Fruit fly (Drosophila melanogaster) whole organism, embryonic: ENCODE measurements around the gene Twdlalpha.

Experiments used
- BEAF-32 ChIP-seq: fragments of 200-800 bp; sonication (Bioruptor generic); optimal IDR thresholded peaks from 3 replicates; lab custom pipeline; 2017; ENCODE audit warnings: missing biosample characterization, missing genetic modification characterization, mild to moderate bottlenecking, moderate library complexity, missing genetic modification reagents
- CG10462 ChIP-seq: fragments of 200-800 bp; sonication (Bioruptor generic); optimal IDR thresholded peaks from 2 replicates; lab custom pipeline; 2016; ENCODE audit warnings: missing biosample characterization, missing genetic modification characterization
- CG11093 ChIP-seq: fragments of 200-800 bp; sonication (Bioruptor generic); IDR thresholded peaks from 3 replicates; pipeline ENCODE4 v1.3.6; 2022; ENCODE audit warnings: missing biosample characterization, missing genetic modification characterization
- CG12155 ChIP-seq: fragments of 200-800 bp; sonication (Bioruptor generic); optimal IDR thresholded peaks from 3 replicates; lab custom pipeline; 2016; ENCODE audit warnings: missing biosample characterization, missing genetic modification characterization
- CG14667 ChIP-seq: fragments of 200-800 bp; sonication (Bioruptor generic); IDR thresholded peaks from 2 replicates; pipeline ENCODE4 v1.3.6; 2022; ENCODE audit warnings: missing biosample characterization, missing genetic modification characterization
- CG1647 ChIP-seq: fragments of 200-800 bp; sonication (Bioruptor generic); optimal IDR thresholded peaks from 3 replicates; lab custom pipeline; 2016; ENCODE audit warnings: missing biosample characterization, missing genetic modification characterization
- CG1832 ChIP-seq: fragments of 200-800 bp; sonication (Bioruptor generic); optimal IDR thresholded peaks from 2 replicates; lab custom pipeline; 2017; ENCODE audit warnings: missing biosample characterization, mild to moderate bottlenecking, missing genetic modification characterization, inconsistent platforms
- CG3065 ChIP-seq: fragments of 200-800 bp; sonication (Bioruptor generic); optimal IDR thresholded peaks from 2 replicates; lab custom pipeline; 2016; ENCODE audit warnings: missing biosample characterization, missing genetic modification characterization
- CG4404 ChIP-seq: fragments of 200-800 bp; sonication (Bioruptor generic); IDR thresholded peaks from 2 replicates; pipeline ENCODE4 v1.3.6; 2022; ENCODE audit warnings: missing biosample characterization, missing genetic modification characterization
- CG4707 ChIP-seq: fragments of 200-800 bp; sonication (Bioruptor generic); optimal IDR thresholded peaks from 2 replicates; lab custom pipeline; 2018; ENCODE audit warnings: missing biosample characterization, mild to moderate bottlenecking, missing genetic modification characterization, moderate library complexity
- CG5245 ChIP-seq: fragments of 200-800 bp; sonication (Bioruptor generic); optimal IDR thresholded peaks from 3 replicates; lab custom pipeline; 2016; ENCODE audit warnings: missing biosample characterization, missing genetic modification characterization
- CG6654 ChIP-seq: fragments of 200-800 bp; sonication (Bioruptor generic); optimal IDR thresholded peaks from 2 replicates; lab custom pipeline; 2017; ENCODE audit warnings: missing biosample characterization, mild to moderate bottlenecking, missing genetic modification characterization
- CG8089 ChIP-seq: fragments of 200-800 bp; sonication (Bioruptor generic); optimal IDR thresholded peaks from 3 replicates; lab custom pipeline; 2016; ENCODE audit warnings: missing biosample characterization, missing genetic modification characterization
- CG9817 ChIP-seq: fragments of 200-800 bp; sonication (Bioruptor generic); optimal IDR thresholded peaks from 2 replicates; lab custom pipeline; 2018; ENCODE audit warnings: missing biosample characterization, mild to moderate bottlenecking, missing genetic modification characterization, moderate library complexity
- Chrac-16 ChIP-seq: fragments of 200-800 bp; sonication (Bioruptor generic); optimal IDR thresholded peaks from 3 replicates; lab custom pipeline; 2016; ENCODE audit warnings: missing biosample characterization, missing genetic modification characterization
- E2f2 ChIP-seq: fragments of 200-800 bp; sonication (Bioruptor generic); IDR thresholded peaks from 2 replicates; pipeline ENCODE4 v1.3.6; 2022; ENCODE audit warnings: missing biosample characterization, missing genetic modification characterization
- Ets65A ChIP-seq: fragments of 200-800 bp; sonication (Bioruptor generic); peaks from one replicate; lab custom pipeline; 2016; ENCODE audit warnings: missing biosample characterization, missing genetic modification characterization
- H2.0 ChIP-seq: fragments of 200-800 bp; sonication (Bioruptor generic); IDR thresholded peaks from 2 replicates; pipeline ENCODE4 v1.3.6; 2022; ENCODE audit warnings: missing biosample characterization, missing genetic modification characterization
- HLH3B ChIP-seq: fragments of 200-800 bp; sonication (Bioruptor generic); IDR thresholded peaks from 2 replicates; pipeline ENCODE4 v1.3.6; 2022; ENCODE audit warnings: missing biosample characterization, missing genetic modification characterization
- HLH54F ChIP-seq: fragments of 200-800 bp; sonication (Bioruptor generic); optimal IDR thresholded peaks from 3 replicates; lab custom pipeline; 2016; ENCODE audit warnings: missing biosample characterization, missing genetic modification characterization
- Hr39 ChIP-seq: fragments of >200 bp; optimal IDR thresholded peaks from 2 replicates; lab custom pipeline; 2017
- MTF-1 ChIP-seq: fragments of 200-800 bp; sonication (Bioruptor generic); optimal IDR thresholded peaks from 2 replicates; lab custom pipeline; 2018; ENCODE audit warnings: missing biosample characterization, mild to moderate bottlenecking, missing genetic modification characterization, borderline replicate concordance
- Pdp1 ChIP-seq, 2 experiments: fragments of 200-800 bp; sonication (Bioruptor generic); optimal IDR thresholded peaks; 3 replicates each; lab custom pipeline; 2016; ENCODE audit warnings: missing biosample characterization in 2 of 2, missing genetic modification characterization in 2 of 2, mild to moderate bottlenecking in 1 of 2, moderate library complexity in 1 of 2
- Ravus ChIP-seq: fragments of 200-800 bp; sonication (Bioruptor generic); IDR thresholded peaks from 2 replicates; pipeline ENCODE4 v1.3.6; 2022; ENCODE audit warnings: missing biosample characterization, missing genetic modification characterization
- Six4 ChIP-seq: fragments of 200-800 bp; sonication (Bioruptor generic); optimal IDR thresholded peaks from 2 replicates; lab custom pipeline; 2016; ENCODE audit warnings: missing biosample characterization, missing genetic modification characterization
- aop ChIP-seq: fragments of 200-800 bp; sonication (Bioruptor generic); IDR thresholded peaks from 2 replicates; pipeline ENCODE4 v1.3.6; 2022; ENCODE audit warnings: missing biosample characterization, missing genetic modification characterization
- bab2 ChIP-seq: fragments of 200-800 bp; sonication (Bioruptor generic); optimal IDR thresholded peaks from 2 replicates; lab custom pipeline; 2016; ENCODE audit warnings: missing biosample characterization, missing genetic modification characterization
- cato ChIP-seq: fragments of 200-800 bp; sonication (Bioruptor generic); optimal IDR thresholded peaks from 2 replicates; lab custom pipeline; 2016; ENCODE audit warnings: missing biosample characterization, missing genetic modification characterization, borderline replicate concordance
- chif ChIP-seq, 2 experiments: fragments of 200-800 bp; sonication (Bioruptor generic); optimal IDR thresholded peaks; 3 replicates each; lab custom pipeline; 2016; ENCODE audit warnings: missing biosample characterization in 2 of 2, missing genetic modification characterization in 2 of 2
- chm ChIP-seq: fragments of 200-800 bp; sonication (Bioruptor generic); IDR thresholded peaks from 2 replicates; pipeline ENCODE4 v1.3.6; 2022; ENCODE audit warnings: missing biosample characterization, missing genetic modification characterization
- crol ChIP-seq: fragments of 200-800 bp; sonication (Bioruptor generic); IDR thresholded peaks from 2 replicates; pipeline ENCODE4 v1.3.6; 2022; ENCODE audit warnings: missing biosample characterization, missing genetic modification characterization
- cwo ChIP-seq: fragments of 200-800 bp; sonication (Bioruptor generic); optimal IDR thresholded peaks from 3 replicates; lab custom pipeline; 2017; ENCODE audit warnings: missing biosample characterization, missing genetic modification characterization, mild to moderate bottlenecking, moderate library complexity, missing genetic modification reagents
- dan ChIP-seq: fragments of 200-800 bp; sonication (Bioruptor generic); IDR thresholded peaks from 2 replicates; pipeline ENCODE4 v1.3.6; 2022; ENCODE audit warnings: missing biosample characterization, missing genetic modification characterization
- disco-r ChIP-seq: fragments of 200-800 bp; sonication (Bioruptor generic); optimal IDR thresholded peaks from 2 replicates; lab custom pipeline; 2016; ENCODE audit warnings: missing biosample characterization, missing genetic modification characterization
- ems ChIP-seq: fragments of 200-800 bp; sonication (Bioruptor generic); optimal IDR thresholded peaks from 3 replicates; lab custom pipeline; 2016; ENCODE audit warnings: missing biosample characterization, missing genetic modification characterization
- esg ChIP-seq: fragments of 200-800 bp; sonication (Bioruptor generic); conservative IDR thresholded peaks from 2 replicates; pipeline ENCODE4 v1.3.6; 2022; ENCODE audit warnings: missing biosample characterization, missing genetic modification characterization
- fd96Cb ChIP-seq: fragments of 200-800 bp; sonication (Bioruptor generic); optimal IDR thresholded peaks from 2 replicates; lab custom pipeline; 2018; ENCODE audit warnings: missing biosample characterization, mild to moderate bottlenecking, missing genetic modification characterization, moderate library complexity
- lov ChIP-seq, 2 experiments: fragments of 200-800 bp in 1 of 2; fragments of >200 bp in 1 of 2; sonication (Bioruptor generic) in 1 of 2; IDR thresholded peaks in 1 of 2; optimal IDR thresholded peaks in 1 of 2; 2 replicates in 1 of 2; 3 replicates in 1 of 2; pipeline versions ENCODE4 v1.3.6 to Lab custom; 2017 to 2022; ENCODE audit warnings: missing biosample characterization in 1 of 2, missing genetic modification characterization in 1 of 2
- nmo ChIP-seq: fragments of 200-800 bp; sonication (Bioruptor generic); optimal IDR thresholded peaks from 2 replicates; lab custom pipeline; 2018; ENCODE audit warnings: missing biosample characterization, mild to moderate bottlenecking, missing genetic modification characterization, moderate library complexity
- oc ChIP-seq: fragments of 200-800 bp; sonication (Bioruptor generic); optimal IDR thresholded peaks from 2 replicates; lab custom pipeline; 2018; ENCODE audit warnings: missing biosample characterization, mild to moderate bottlenecking, missing genetic modification characterization, moderate library complexity
- otp ChIP-seq: fragments of 200-800 bp; sonication (Bioruptor generic); IDR thresholded peaks from 3 replicates; pipeline ENCODE4, ENCODE4 v1.3.6; 2022; ENCODE audit warnings: missing biosample characterization, missing genetic modification characterization
- pfk ChIP-seq: fragments of 200-800 bp; sonication (Bioruptor generic); optimal IDR thresholded peaks from 2 replicates; lab custom pipeline; 2018; ENCODE audit warnings: missing biosample characterization, mild to moderate bottlenecking, missing genetic modification characterization, moderate library complexity
- pzg ChIP-seq: fragments of 200-800 bp; sonication (Bioruptor generic); optimal IDR thresholded peaks from 3 replicates; lab custom pipeline; 2018; ENCODE audit warnings: missing biosample characterization, mild to moderate bottlenecking, missing genetic modification characterization, moderate library complexity
- ranshi ChIP-seq: fragments of 200-800 bp; sonication (Bioruptor generic); IDR thresholded peaks from 2 replicates; pipeline ENCODE4 v1.3.6; 2022; ENCODE audit warnings: missing biosample characterization, missing genetic modification characterization
- slp2 ChIP-seq: fragments of 200-800 bp; sonication (Bioruptor generic); optimal IDR thresholded peaks from 2 replicates; lab custom pipeline; 2016; ENCODE audit warnings: missing biosample characterization, missing genetic modification characterization
- unpg ChIP-seq: fragments of 200-800 bp; sonication (Bioruptor generic); optimal IDR thresholded peaks from 3 replicates; lab custom pipeline; 2018; ENCODE audit warnings: missing biosample characterization, mild to moderate bottlenecking, missing genetic modification characterization, moderate library complexity
- wor ChIP-seq: fragments of 200-800 bp; sonication (Bioruptor generic); IDR thresholded peaks from 2 replicates; pipeline ENCODE4 v1.3.6; 2022; ENCODE audit warnings: missing biosample characterization, missing genetic modification characterization
- yki ChIP-seq: fragments of >200 bp; optimal IDR thresholded peaks from 3 replicates; lab custom pipeline; 2018

The Twdlalpha gene

dm6 chrX:16772882-16773827, 30.5 kb downstream of the Twdlalpha start (continued):
- TF ChIP-seq CG6654 (GFP tag; lab: Kevin White, UChicago) (no peak), dan (GFP tag; lab: Robert Waterston, UW) (peak; percentile 64; the same call in 1 of the 2 replicates), MTF-1 (peak; percentile 43), slp2 (peak; percentile 46), otp (GFP tag; lab: Robert Waterston, UW) (peak; percentile 77), CG4707 (GFP tag; lab: Kevin White, UChicago) (no peak), disco-r (GFP tag; lab: Kevin White, UChicago) (no peak), H2.0 (GFP tag; lab: Robert Waterston, UW) (peak; percentile 53; the same call in 1 of the 2 replicates), unpg (peak; percentile 43), CG10462 (no peak), wor (GFP tag; lab: Robert Waterston, UW) (0 out of 2 replicates have a peak, but pooled peaks have one; percentile 13), Pdp1 (GFP tag; optimal IDR thresholded peaks at IDR 0.05; lab: Kevin White, UChicago) (peak; percentile 60 to 66), chif (GFP tag; optimal IDR thresholded peaks at IDR 0.05; lab: Kevin White, UChicago) (peak; percentile 30 to 55), yki (lab: Kevin White, UChicago) (no peak), Six4 (GFP tag; lab: Kevin White, UChicago) (peak; percentile 55), Chrac-16 (GFP tag; lab: Kevin White, UChicago) (peak; percentile 28), crol (GFP tag; lab: Robert Waterston, UW) (peak; percentile 27; the same call in 1 of the 2 replicates), CG14667 (GFP tag; lab: Robert Waterston, UW) (peak; percentile 49), ems (GFP tag; lab: Kevin White, UChicago) (peak; percentile 28), ranshi (GFP tag; lab: Robert Waterston, UW) (peak; percentile 58; the same call in 1 of the 2 replicates), HLH54F (no peak), fd96Cb (tag; lab: Kevin White, UChicago) (peak; percentile 59), chm (peak; percentile 81; the same call in 1 of the 2 replicates), CG8089 (GFP tag; lab: Kevin White, UChicago) (peak; percentile 28), CG1647 (GFP tag; lab: Kevin White, UChicago) (peak; percentile 15), pzg (no peak), Ravus (no peak), oc (tag; lab: Kevin White, UChicago) (no peak), CG3065 (no peak), Hr39 (lab: Kevin White, UChicago) (no peak), esg (GFP tag; lab: Robert Waterston, UW) (peak; percentile 65), CG1832 (no peak), CG4404 (peak; percentile 76), BEAF-32 (GFP tag; lab: Kevin White, UChicago) (no peak), cwo (GFP tag; lab: Kevin White, UChicago) (no peak), Ets65A (GFP tag; lab: Kevin White, UChicago) (peak; percentile 89), cato (peak; percentile 25), lov (optimal IDR thresholded peaks at IDR 0.05; lab: Kevin White, UChicago) (no peak), lov (GFP tag; IDR thresholded peaks at IDR 0.05; lab: Robert Waterston, UW) (peak; percentile 81), CG5245 (GFP tag; lab: Kevin White, UChicago) (peak; percentile 58), aop (GFP tag; lab: Robert Waterston, UW) (no peak), pfk (GFP tag; lab: Kevin White, UChicago) (no peak), E2f2 (GFP tag; lab: Robert Waterston, UW) (peak; percentile 41; the same call in 1 of the 2 replicates), bab2 (GFP tag; lab: Kevin White, UChicago) (peak; percentile 71), nmo (GFP tag; lab: Kevin White, UChicago) (peak; percentile 69), CG12155 (GFP tag; lab: Kevin White, UChicago) (peak; percentile 36), CG9817 (tag; lab: Kevin White, UChicago) (no peak), HLH3B (GFP tag; lab: Robert Waterston, UW) (peak; percentile 56), CG11093 (peak; percentile 77)
